Worm (Caenorhabditis elegans): Measurements from ENCODE around the gene clec-3.

The clec-3 gene

DNA sequence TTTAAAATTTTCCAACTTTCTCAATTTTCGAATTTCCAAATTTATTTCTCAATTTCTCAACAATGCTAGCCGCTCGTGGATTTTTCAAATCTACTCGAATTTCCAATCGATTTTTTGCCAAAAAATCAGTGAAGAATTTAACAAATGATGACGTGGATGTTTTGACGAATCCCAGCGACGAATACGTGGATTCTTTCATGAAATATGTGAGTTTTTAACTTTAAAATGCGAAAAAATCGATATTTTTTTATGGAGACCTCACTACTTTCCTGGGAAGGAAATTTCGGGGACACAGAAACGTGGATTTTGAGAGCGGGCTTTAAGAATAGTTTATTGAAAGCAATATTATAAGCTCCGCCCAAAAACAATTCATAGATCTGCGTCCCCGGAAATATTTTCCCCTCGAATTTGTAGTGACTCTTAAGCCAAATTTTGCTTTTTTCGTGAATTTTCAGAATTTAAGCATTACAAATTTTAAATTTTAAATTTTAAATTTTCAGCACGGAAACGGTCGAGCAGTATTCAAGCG is 28.1 kb downstream of the clec-3 start, which contains the start of gene K08A2.2:
K08A2.2 (plus strand) TSS at position 51 of the 529 bp plus-strand sequence.
- TF ChIP-seq elt-1 (tag; optimal IDR thresholded peaks at IDR 0.05; ENCODE audit: borderline replicate concordance, insufficient read depth) = no peak
- TF ChIP-seq ztf-11 (tag; optimal IDR thresholded peaks at IDR 0.05) = no peak
- TF ChIP-seq bed-3 (GFP tag; optimal IDR thresholded peaks at IDR 0.05) = no peak
- no peak for TF ChIP-seq flh-1 (GFP tag; optimal IDR thresholded peaks at IDR 0.05)
- TF ChIP-seq mab-5 (tag; optimal IDR thresholded peaks at IDR 0.05) = no peak
- TF ChIP-seq blmp-1 (tag; optimal IDR thresholded peaks at IDR 0.05) = no peak
- TF ChIP-seq ceh-39 (tag; optimal IDR thresholded peaks at IDR 0.05) = no peak
- TF ChIP-seq nhr-12 (tag; optimal IDR thresholded peaks at IDR 0.05) = no peak
- TF ChIP-seq lin-32 (GFP tag; optimal IDR thresholded peaks at IDR 0.05) = no peak
- no peak for TF ChIP-seq zip-8 (tag; optimal IDR thresholded peaks at IDR 0.05)
- no peak for TF ChIP-seq sem-2 (GFP tag; optimal IDR thresholded peaks at IDR 0.05)
- TF ChIP-seq unc-120 (tag; optimal IDR thresholded peaks at IDR 0.05; ENCODE audit: poor library complexity, severe bottlenecking) = no peak

- TF ChIP-seq ham-2 (GFP tag; optimal IDR thresholded peaks at IDR 0.05) = peak; percentile 52
- TF ChIP-seq hlh-1 (tag; optimal IDR thresholded peaks at IDR 0.05) = no peak
These were observed 29.6 kb downstream of the clec-3 start for ce11 chrII:2990089-2990488.

ce11 chrII:2987854-2988350 is 31.8 kb downstream of the clec-3 start, which contains the start of gene lido-7:
Gene lido-7 (plus strand): TSS chrII:2988300.
- TF ChIP-seq unc-62 (GFP tag; optimal IDR thresholded peaks at IDR 0.05) = no peak
- no peak for TF ChIP-seq mep-1 (tag; optimal IDR thresholded peaks at IDR 0.05)
- TF ChIP-seq cnd-1 (tag; optimal IDR thresholded peaks at IDR 0.05) = no peak
- TF ChIP-seq ceh-83 (GFP tag; optimal IDR thresholded peaks at IDR 0.05) = no peak
- peak; percentile 3 for TF ChIP-seq M03D4.4 (tag; optimal IDR thresholded peaks at IDR 0.05)
- no peak for TF ChIP-seq ztf-11 (tag; optimal IDR thresholded peaks at IDR 0.05)
- no peak for TF ChIP-seq tbx-8 (GFP tag; optimal IDR thresholded peaks at IDR 0.05)
- no peak for TF ChIP-seq unc-39 (tag; optimal IDR thresholded peaks at IDR 0.05)
- no peak for TF ChIP-seq nhr-76 (tag; optimal IDR thresholded peaks at IDR 0.05)
- TF ChIP-seq ceh-39 (tag; optimal IDR thresholded peaks at IDR 0.05) = no peak
- no peak for TF ChIP-seq sem-2 (GFP tag; optimal IDR thresholded peaks at IDR 0.05)
- no peak for TF ChIP-seq elt-1 (tag; optimal IDR thresholded peaks at IDR 0.05; ENCODE audit: borderline replicate concordance, insufficient read depth)
- no peak for TF ChIP-seq nhr-237 (tag; optimal IDR thresholded peaks at IDR 0.05)
- TF ChIP-seq lsy-2 (tag; optimal IDR thresholded peaks at IDR 0.05) = peak; percentile 25
- no peak for TF ChIP-seq flh-1 (GFP tag; optimal IDR thresholded peaks at IDR 0.05)
- no peak for TF ChIP-seq mab-5 (tag; optimal IDR thresholded peaks at IDR 0.05)
- TF ChIP-seq nhr-12 (tag; optimal IDR thresholded peaks at IDR 0.05) = no peak
- TF ChIP-seq bed-3 (GFP tag; optimal IDR thresholded peaks at IDR 0.05) = no peak
- TF ChIP-seq lin-32 (GFP tag; optimal IDR thresholded peaks at IDR 0.05) = peak; percentile 21
- TF ChIP-seq sptf-1 (tag; optimal IDR thresholded peaks at IDR 0.05) = peak; percentile 40
- no peak for TF ChIP-seq elt-3 (tag; optimal IDR thresholded peaks at IDR 0.05)
- no peak for TF ChIP-seq ham-2 (GFP tag; optimal IDR thresholded peaks at IDR 0.05)
- peak; percentile 8 for TF ChIP-seq hlh-1 (tag; optimal IDR thresholded peaks at IDR 0.05)
- TF ChIP-seq nhr-28 (tag; optimal IDR thresholded peaks at IDR 0.05) = no peak
- TF ChIP-seq nhr-2 (tag; optimal IDR thresholded peaks at IDR 0.05) = peak; percentile 30
- peak; percentile 12 for TF ChIP-seq pha-4 (tag; optimal IDR thresholded peaks at IDR 0.05)
- peak; percentile 5 for TF ChIP-seq lin-13 (tag; optimal IDR thresholded peaks at IDR 0.05)
- no peak for TF ChIP-seq zip-8 (tag; optimal IDR thresholded peaks at IDR 0.05)
- no peak for TF ChIP-seq snpc-4 (tag; optimal IDR thresholded peaks at IDR 0.05)
- TF ChIP-seq unc-120 (tag; optimal IDR thresholded peaks at IDR 0.05; ENCODE audit: poor library complexity, severe bottlenecking) = peak; percentile 37
- no peak for TF ChIP-seq ceh-43 (GFP tag; optimal IDR thresholded peaks at IDR 0.05)
- no peak for TF ChIP-seq ces-1 (GFP tag; optimal IDR thresholded peaks at IDR 0.05)
- no peak for TF ChIP-seq mls-2 (tag; optimal IDR thresholded peaks at IDR 0.05)
- TF ChIP-seq drap-1 (GFP tag; optimal IDR thresholded peaks at IDR 0.05) = no peak
- TF ChIP-seq blmp-1 (tag; optimal IDR thresholded peaks at IDR 0.05) = no peak

DNA sequence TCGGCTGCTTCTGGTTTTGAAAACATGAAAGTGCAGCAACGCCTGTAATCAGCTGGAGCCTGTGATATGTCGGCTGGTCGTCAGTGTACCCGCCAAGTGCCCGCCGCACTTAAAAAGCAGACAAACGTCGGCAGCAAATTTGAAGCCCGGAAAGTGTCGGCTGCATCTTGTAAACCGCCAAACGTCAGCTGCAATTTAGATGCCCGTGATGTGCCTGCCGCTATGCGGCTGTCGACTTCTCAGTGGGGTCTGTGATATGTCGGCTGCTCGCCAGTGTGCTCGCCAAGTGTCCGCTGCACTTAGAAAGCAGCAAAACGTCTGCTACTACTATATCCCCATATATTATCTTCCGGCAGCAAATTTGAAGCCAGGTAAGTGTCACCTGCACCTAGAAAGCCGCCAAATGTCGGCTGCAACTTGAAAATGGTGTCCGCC is 32.6 kb downstream of the clec-3 start:
- TF ChIP-seq M03D4.4 (tag; optimal IDR thresholded peaks at IDR 0.05) = no peak

Measured in whole organism, mixed stage, embryonic.